Worm (Caenorhabditis elegans) whole organism, early embryonic: Measurements from ENCODE around the gene C33D9.13.

Experiments used
- B0310.2 ChIP-seq: sonication (generic microtip); optimal IDR thresholded peaks from 2 replicates; lab custom pipeline; 2016; ENCODE audit warnings: mild to moderate bottlenecking, missing genetic modification characterization, missing compliant biosample characterization
- F13C5.2 ChIP-seq: sonication (generic microtip); optimal IDR thresholded peaks from 2 replicates; lab custom pipeline; 2017; ENCODE audit warnings: mild to moderate bottlenecking, missing genetic modification characterization, inconsistent platforms, missing compliant biosample characterization
- ama-1 ChIP-seq: fragments of 150-350 bp; optimal IDR thresholded peaks from 2 replicates; lab custom pipeline; 2014
- ceh-13 ChIP-seq: fragments of 200-800 bp; sonication (Bioruptor generic); optimal IDR thresholded peaks from 2 replicates; lab custom pipeline; 2018; ENCODE audit warnings: mild to moderate bottlenecking, missing genetic modification characterization, missing compliant biosample characterization
- ceh-36 ChIP-seq: sonication (generic microtip); optimal IDR thresholded peaks from 2 replicates; lab custom pipeline; 2016; ENCODE audit warnings: missing genetic modification characterization, inconsistent platforms, missing compliant biosample characterization
- ets-7 ChIP-seq: sonication (generic microtip); optimal IDR thresholded peaks from 2 replicates; lab custom pipeline; 2016; ENCODE audit warnings: missing genotype, missing genetic modification characterization, missing compliant biosample characterization
- flt-1 ChIP-seq: fragments of 200-800 bp; sonication (Bioruptor generic); IDR thresholded peaks from 2 replicates; pipeline ENCODE4 v1.3.6; 2022; ENCODE audit warnings: missing genetic modification characterization, missing compliant biosample characterization
- hmbx-1 ChIP-seq: sonication (generic microtip); optimal IDR thresholded peaks from 2 replicates; lab custom pipeline; 2016; ENCODE audit warnings: mild to moderate bottlenecking, missing genetic modification characterization, missing compliant biosample characterization
- hmg-4 ChIP-seq: fragments of 200-800 bp; sonication (Bioruptor generic); optimal IDR thresholded peaks from 2 replicates; lab custom pipeline; 2018; ENCODE audit warnings: mild to moderate bottlenecking, missing genetic modification characterization, missing compliant biosample characterization
- pes-1 ChIP-seq: fragments of 200-800 bp; sonication (Bioruptor generic); IDR thresholded peaks from 2 replicates; pipeline ENCODE4 v1.3.6; 2022; ENCODE audit warnings: missing genetic modification reagents, missing genetic modification characterization, missing compliant biosample characterization
- scrt-1 ChIP-seq: fragments of 200-800 bp; sonication (Bioruptor generic); IDR thresholded peaks from 2 replicates; pipeline ENCODE4 v1.3.6; 2022; ENCODE audit warnings: missing genetic modification characterization, missing compliant biosample characterization
- sea-1 ChIP-seq: fragments of 200-800 bp; sonication (Bioruptor generic); conservative IDR thresholded peaks from 2 replicates; pipeline ENCODE4 v1.3.6; 2022; ENCODE audit warnings: missing genetic modification characterization, missing compliant biosample characterization
- tbx-11 ChIP-seq: fragments of 200-800 bp; sonication (Bioruptor generic); IDR thresholded peaks from 2 replicates; pipeline ENCODE4 v1.3.6; 2022; ENCODE audit warnings: missing genetic modification characterization, missing compliant biosample characterization
- tbx-37 ChIP-seq: fragments of 200-800 bp; sonication (Bioruptor generic); conservative IDR thresholded peaks from 2 replicates; pipeline ENCODE4 v1.3.6; 2022; ENCODE audit warnings: missing genetic modification reagents, missing genetic modification characterization, missing compliant biosample characterization

- TF ChIP-seq hmbx-1 (tag; lab: Kevin White, UChicago): no peak
- no peak for TF ChIP-seq ama-1
- TF ChIP-seq hmg-4 (GFP tag; lab: Kevin White, UChicago): no peak
- no peak for TF ChIP-seq B0310.2
- TF ChIP-seq tbx-11 (GFP tag; lab: Robert Waterston, UW): no peak
- no peak for TF ChIP-seq flt-1
- TF ChIP-seq ets-7 (tag; lab: Kevin White, UChicago): no peak
- TF ChIP-seq tbx-37 (GFP tag; lab: Robert Waterston, UW): no peak
- TF ChIP-seq ceh-36 (tag; lab: Kevin White, UChicago): no peak
- TF ChIP-seq F13C5.2 (tag; lab: Kevin White, UChicago): no peak
- TF ChIP-seq pes-1 (GFP tag; lab: Robert Waterston, UW): no peak
- no peak for TF ChIP-seq scrt-1 (GFP tag; lab: Robert Waterston, UW)
- no peak for TF ChIP-seq ceh-13
- TF ChIP-seq sea-1: no peak
Observed at ce11 chrIV:8745591-8746302, 39.3 kb downstream of the C33D9.13 start, which contains the start of the genes F20C5.7 and parg-1.
